Worm (Caenorhabditis elegans): ENCODE data around the gene srw-94.

ce11 chrIV:4802494-4802893 is 11.8 kb upstream of the srw-94 start, which contains the start of gene dpf-7:
- TF ChIP-seq nhr-2 (tag; optimal IDR thresholded peaks at IDR 0.05): no peak
- no peak for TF ChIP-seq sptf-1 (tag; optimal IDR thresholded peaks at IDR 0.05)
- TF ChIP-seq nhr-237 (tag; optimal IDR thresholded peaks at IDR 0.05): no peak
- no peak for TF ChIP-seq unc-120 (tag; optimal IDR thresholded peaks at IDR 0.05; ENCODE audit: poor library complexity, severe bottlenecking)

Data from whole organism, mixed stage, embryonic.